Worm (Caenorhabditis elegans): ENCODE measurements around the gene nspg-3.

Gene nspg-3

ce11 chrII:6055927-6056326, 35.6 kb upstream of the nspg-3 start, which contains the start of gene R12C12.7:
Gene R12C12.7 (minus strand): TSS chrII:6055985.
- TF ChIP-seq aly-2 (tag; optimal IDR thresholded peaks at IDR 0.05), result no peak
- TF ChIP-seq unc-55 (GFP tag; optimal IDR thresholded peaks at IDR 0.05), result peak; percentile 19

DNA sequence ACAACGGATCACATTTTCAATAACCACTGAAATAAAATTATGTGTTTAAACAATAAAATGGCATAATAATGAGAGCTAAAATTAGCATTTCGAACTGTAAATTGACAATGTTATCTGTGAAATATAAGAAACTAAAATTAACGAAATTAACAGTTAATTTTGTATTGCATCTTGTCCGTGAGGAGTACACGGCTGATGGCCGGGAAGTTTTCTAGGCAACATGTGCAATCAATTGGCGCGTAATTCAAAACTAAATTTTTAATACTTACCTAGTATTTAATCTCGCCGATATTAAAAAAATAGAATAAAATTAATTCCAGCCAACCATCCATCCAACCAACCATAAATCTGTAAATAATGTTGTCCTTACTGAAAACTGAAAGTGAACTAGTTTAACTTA, 30.1 kb upstream of the nspg-3 start:
- no peak for TF ChIP-seq aly-2 (tag; optimal IDR thresholded peaks at IDR 0.05)
- peak; percentile 95 for TF ChIP-seq sma-9 (GFP tag; optimal IDR thresholded peaks at IDR 0.05)
- TF ChIP-seq sma-9 (tag; optimal IDR thresholded peaks at IDR 0.05), result no peak
- TF ChIP-seq mdl-1 (tag; optimal IDR thresholded peaks at IDR 0.05), result no peak
- TF ChIP-seq lin-11 (tag; optimal IDR thresholded peaks at IDR 0.05), result no peak
- TF ChIP-seq snpc-4 (tag; optimal IDR thresholded peaks at IDR 0.05), result peak; percentile 72
- TF ChIP-seq unc-39 (tag; optimal IDR thresholded peaks at IDR 0.05), result no peak
- TF ChIP-seq sma-3 (GFP tag; optimal IDR thresholded peaks at IDR 0.05), result peak; percentile 90
- TF ChIP-seq alr-1 (tag; optimal IDR thresholded peaks at IDR 0.05), result no peak
- peak; percentile 43 for TF ChIP-seq ztf-4 (tag; optimal IDR thresholded peaks at IDR 0.05)
- TF ChIP-seq C34F6.9 (tag; optimal IDR thresholded peaks at IDR 0.05), result peak; percentile 70
- TF ChIP-seq ceh-16 (tag; optimal IDR thresholded peaks at IDR 0.05), result peak; percentile 45
- no peak for TF ChIP-seq nhr-25 (tag; optimal IDR thresholded peaks at IDR 0.05)
- TF ChIP-seq crh-2 (tag; optimal IDR thresholded peaks at IDR 0.05), result peak; percentile 77
- peak; percentile 43 for TF ChIP-seq mab-5 (tag; optimal IDR thresholded peaks at IDR 0.05)
- no peak for TF ChIP-seq ama-1 (optimal IDR thresholded peaks at IDR 0.05)
- peak; percentile 83 for TF ChIP-seq F13H6.1 (tag; optimal IDR thresholded peaks at IDR 0.05)
- TF ChIP-seq skn-1 (tag; optimal IDR thresholded peaks at IDR 0.05), result no peak
- no peak for TF ChIP-seq Y55F3AM.14 (GFP tag; optimal IDR thresholded peaks at IDR 0.05)
- no peak for TF ChIP-seq nhr-11 (tag; optimal IDR thresholded peaks at IDR 0.05)
- no peak for TF ChIP-seq ztf-11 (tag; optimal IDR thresholded peaks at IDR 0.05)
- TF ChIP-seq lin-13 (GFP tag; optimal IDR thresholded peaks at IDR 0.05), result peak; percentile 71
- peak; percentile 6 for TF ChIP-seq dmd-4 (tag; optimal IDR thresholded peaks at IDR 0.05)
- peak; percentile 79 for TF ChIP-seq nhr-21 (tag; optimal IDR thresholded peaks at IDR 0.05)
- TF ChIP-seq ceh-82 (tag; optimal IDR thresholded peaks at IDR 0.05), result no peak
- peak; percentile 59 for TF ChIP-seq sem-4 (tag; optimal IDR thresholded peaks at IDR 0.05)
- no peak for TF ChIP-seq ZK546.5 (tag; optimal IDR thresholded peaks at IDR 0.05)
- no peak for TF ChIP-seq nhr-77 (tag; optimal IDR thresholded peaks at IDR 0.05)
- peak; percentile 77 to 91 for TF ChIP-seq lsy-2 (tag; optimal IDR thresholded peaks at IDR 0.05)
- TF ChIP-seq nhr-237 (tag; optimal IDR thresholded peaks at IDR 0.05), result no peak
- TF ChIP-seq nhr-12 (tag; optimal IDR thresholded peaks at IDR 0.05), result no peak
- no peak for TF ChIP-seq lin-39 (tag; optimal IDR thresholded peaks at IDR 0.05)
- no peak for TF ChIP-seq ztf-1 (GFP tag; conservative IDR thresholded peaks at IDR 0.05)
- no peak for TF ChIP-seq nhr-23 (tag; optimal IDR thresholded peaks at IDR 0.05)
- TF ChIP-seq nhr-10 (tag; optimal IDR thresholded peaks at IDR 0.05), result no peak
- no peak for TF ChIP-seq mbf-1 (tag; optimal IDR thresholded peaks at IDR 0.05)
- no peak for TF ChIP-seq R02D3.7 (tag; optimal IDR thresholded peaks at IDR 0.05)
- peak; percentile 50 for TF ChIP-seq blmp-1 (tag; optimal IDR thresholded peaks at IDR 0.05; ENCODE audit: insufficient read depth)
- no peak for TF ChIP-seq elt-3 (tag; optimal IDR thresholded peaks at IDR 0.05)
- TF ChIP-seq peb-1 (tag; optimal IDR thresholded peaks at IDR 0.05), result no peak
- TF ChIP-seq zag-1 (tag; optimal IDR thresholded peaks at IDR 0.05), result peak; percentile 4
- no peak for TF ChIP-seq unc-62 (GFP tag; optimal IDR thresholded peaks at IDR 0.05)
- TF ChIP-seq nhr-129 (tag; optimal IDR thresholded peaks at IDR 0.05), result peak; percentile 56
- peak; percentile 5 for TF ChIP-seq fos-1 (tag; optimal IDR thresholded peaks at IDR 0.05)
- peak; percentile 36 for TF ChIP-seq egl-27 (tag; optimal IDR thresholded peaks at IDR 0.05)
- TF ChIP-seq unc-55 (GFP tag; optimal IDR thresholded peaks at IDR 0.05), result peak; percentile 75
- TF ChIP-seq gmeb-1 (tag; optimal IDR thresholded peaks at IDR 0.05), result peak; percentile 98
- TF ChIP-seq nhr-6 (tag; optimal IDR thresholded peaks at IDR 0.05), result peak; percentile 72
- TF ChIP-seq elt-1 (tag; optimal IDR thresholded peaks at IDR 0.05), result no peak
